Fruit fly (Drosophila melanogaster): ENCODE data around the gene CG31279.

The CG31279 gene

DNA sequence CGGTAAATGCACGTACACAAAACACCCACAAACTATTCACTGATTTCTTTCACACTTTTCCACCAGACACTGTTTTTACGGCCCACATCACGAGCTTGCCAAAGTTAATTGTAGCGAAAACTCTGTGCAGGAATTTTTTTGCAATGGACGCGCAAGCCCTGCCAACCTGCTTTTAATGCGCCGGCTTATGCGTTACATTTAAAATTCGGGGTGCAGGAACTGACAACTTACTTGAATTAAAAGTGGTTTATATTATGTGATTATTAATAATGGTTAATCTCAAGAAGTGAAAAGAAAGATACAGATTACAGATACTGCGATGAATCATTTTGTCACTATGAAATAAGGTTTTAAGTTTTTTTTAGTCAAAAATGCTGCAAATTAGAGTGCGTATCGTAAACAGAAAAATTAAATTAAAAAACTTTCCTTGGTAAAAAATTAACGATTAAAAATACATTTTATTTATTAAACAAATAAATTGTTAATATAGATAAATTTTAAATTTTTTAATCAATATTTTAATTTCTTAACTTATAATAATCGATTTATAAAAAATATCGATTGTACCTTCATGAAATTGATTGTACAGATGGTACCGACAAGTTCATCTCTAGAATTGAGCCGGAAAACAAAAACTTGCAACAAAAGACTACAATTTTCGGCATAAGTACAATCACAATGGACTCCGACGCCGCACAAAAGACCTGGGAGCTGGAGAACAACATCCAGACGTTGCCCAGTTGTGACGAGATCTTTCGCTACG lies 39.2 kb downstream of the CG31279 start, which contains the start of the genes CG42232 and CSN5 (continued):
- TF ChIP-seq peb (GFP tag; IDR thresholded peaks at IDR 0.05), result no peak
- no peak for TF ChIP-seq her (GFP tag; optimal IDR thresholded peaks at IDR 0.05)
- no peak for TF ChIP-seq scrt (GFP tag; optimal IDR thresholded peaks at IDR 0.05)
- no peak for TF ChIP-seq CG10147 (GFP tag; optimal IDR thresholded peaks at IDR 0.05)
- peak; percentile 51; the same call in 1 of the 2 replicates for TF ChIP-seq amos (GFP tag; IDR thresholded peaks at IDR 0.05; ENCODE audit: partially characterized antibody)
- peak; percentile 9 for TF ChIP-seq CG7786 (GFP tag; optimal IDR thresholded peaks at IDR 0.05)
- TF ChIP-seq CG4328 (GFP tag; optimal IDR thresholded peaks at IDR 0.05), result peak; percentile 27
- TF ChIP-seq wek (GFP tag; optimal IDR thresholded peaks at IDR 0.05), result no peak
- TF ChIP-seq pho (GFP tag; optimal IDR thresholded peaks at IDR 0.05), result peak; percentile 55
- no peak for TF ChIP-seq usp (GFP tag; optimal IDR thresholded peaks at IDR 0.05)
- peak; percentile 14 for TF ChIP-seq Six4 (GFP tag; optimal IDR thresholded peaks at IDR 0.05)
- TF ChIP-seq dpn (GFP tag; optimal IDR thresholded peaks at IDR 0.05), result peak in 1 of 2 experiments; percentile 69
- TF ChIP-seq Mrtf (GFP tag; IDR thresholded peaks at IDR 0.05), result no peak
- TF ChIP-seq CG15011 (GFP tag; optimal IDR thresholded peaks at IDR 0.05), result no peak
- no peak for TF ChIP-seq tap (tag; optimal IDR thresholded peaks at IDR 0.05)
- TF ChIP-seq CG10654 (GFP tag; optimal IDR thresholded peaks at IDR 0.05), result peak; percentile 67
- no peak for TF ChIP-seq zen2 (GFP tag; IDR thresholded peaks at IDR 0.05; ENCODE audit: partially characterized antibody)
- TF ChIP-seq CG1792 (GFP tag; optimal IDR thresholded peaks at IDR 0.05), result no peak
- TF ChIP-seq CG6654 (GFP tag; optimal IDR thresholded peaks at IDR 0.05), result no peak
- TF ChIP-seq gfzf (GFP tag; optimal IDR thresholded peaks at IDR 0.05), result peak; percentile 17
- TF ChIP-seq CG3995 (GFP tag; optimal IDR thresholded peaks at IDR 0.05), result peak; percentile 45
- peak; percentile 68 for TF ChIP-seq stwl (tag; optimal IDR thresholded peaks at IDR 0.05)
- TF ChIP-seq dan (GFP tag; IDR thresholded peaks at IDR 0.05), result no peak
- no peak for TF ChIP-seq danr (GFP tag; IDR thresholded peaks at IDR 0.05)
- TF ChIP-seq gt (GFP tag; IDR thresholded peaks at IDR 0.05), result no peak
- TF ChIP-seq jigr1 (GFP tag; IDR thresholded peaks at IDR 0.05), result no peak
- TF ChIP-seq CG31388 (GFP tag; optimal IDR thresholded peaks at IDR 0.05), result peak; percentile 39
- no peak for TF ChIP-seq CG11093 (GFP tag; IDR thresholded peaks at IDR 0.05)
- no peak for TF ChIP-seq CG3726 (GFP tag; IDR thresholded peaks at IDR 0.05)
- no peak for TF ChIP-seq pita (GFP tag; optimal IDR thresholded peaks at IDR 0.05)
- TF ChIP-seq CG17359 (tag; optimal IDR thresholded peaks at IDR 0.05), result no peak
- no peak for TF ChIP-seq slp2 (GFP tag; optimal IDR thresholded peaks at IDR 0.05)
- TF ChIP-seq CG6854 (GFP tag; optimal IDR thresholded peaks at IDR 0.05), result no peak
- TF ChIP-seq CG6813 (GFP tag; optimal IDR thresholded peaks at IDR 0.05), result no peak
- no peak for TF ChIP-seq Adf1 (GFP tag; IDR thresholded peaks at IDR 0.05)
- TF ChIP-seq CG2202 (tag; optimal IDR thresholded peaks at IDR 0.05), result no peak
- peak; percentile 62 for TF ChIP-seq E2f2 (GFP tag; IDR thresholded peaks at IDR 0.05)
- peak; percentile 49 for TF ChIP-seq CG5245 (GFP tag; optimal IDR thresholded peaks at IDR 0.05)
- peak; percentile 59 for TF ChIP-seq CG15514 (GFP tag; optimal IDR thresholded peaks at IDR 0.05)
- TF ChIP-seq Nf-YB (GFP tag; optimal IDR thresholded peaks at IDR 0.05), result no peak
- TF ChIP-seq CG9727 (GFP tag; optimal IDR thresholded peaks at IDR 0.05), result peak; percentile 68
- TF ChIP-seq Trl (optimal IDR thresholded peaks at IDR 0.05), result no peak
- peak; percentile 40 for TF ChIP-seq Trl (GFP tag; optimal IDR thresholded peaks at IDR 0.05)
- no peak for TF ChIP-seq org-1 (GFP tag; optimal IDR thresholded peaks at IDR 0.05)
- TF ChIP-seq CG13894 (tag; optimal IDR thresholded peaks at IDR 0.05), result no peak
- TF ChIP-seq CG1024 (GFP tag; IDR thresholded peaks at IDR 0.05), result peak; percentile 32; the same call in 1 of the 2 replicates
- no peak for TF ChIP-seq CG30431 (GFP tag; optimal IDR thresholded peaks at IDR 0.05)
- TF ChIP-seq tin (GFP tag; optimal IDR thresholded peaks at IDR 0.05), result peak; percentile 48
- peak; percentile 78 for TF ChIP-seq Xbp1 (GFP tag; optimal IDR thresholded peaks at IDR 0.05)
- peak; percentile 36; the same call in 1 of the 2 replicates for TF ChIP-seq CG32767 (GFP tag; IDR thresholded peaks at IDR 0.05)

All from whole organism, embryonic.